Worm (Caenorhabditis elegans) whole organism, L1 larva: ENCODE measurements around the gene R04D3.2.

Experiments
- dpl-1 ChIP-seq, 3 experiments: fragments of 150-350 bp in 2 of 3; sonication (generic microtip) in 1 of 3; optimal IDR thresholded peaks; 2 replicates each; lab custom pipeline; 2014 to 2017; ENCODE audit warnings: missing biosample characterization in 3 of 3, missing genetic modification characterization in 3 of 3, missing genetic modification reagents in 3 of 3
- elt-3 ChIP-seq, 6 experiments: fragments of 150-350 bp in 1 of 6; sonication (generic microtip); optimal IDR thresholded peaks; 2 replicates each; lab custom pipeline; 2017 to 2018; ENCODE audit warnings: missing biosample characterization in 6 of 6, missing genetic modification characterization in 6 of 6, inconsistent platforms in 1 of 6
- hpl-2 ChIP-seq: fragments of 150-350 bp; optimal IDR thresholded peaks from 2 replicates; lab custom pipeline; 2014; ENCODE audit warnings: missing biosample characterization, missing genetic modification reagents, missing genetic modification characterization
- lin-39 ChIP-seq: fragments of 150-350 bp; optimal IDR thresholded peaks from 2 replicates; lab custom pipeline; 2014; ENCODE audit warnings: missing biosample characterization, missing genetic modification reagents, missing genetic modification characterization
- lsy-2 ChIP-seq, 2 experiments: fragments of 150-350 bp; optimal IDR thresholded peaks; 2 replicates each; lab custom pipeline; 2014; ENCODE audit warnings: missing biosample characterization in 2 of 2, missing genetic modification characterization in 2 of 2
- nhr-77 ChIP-seq: fragments of 150-350 bp; optimal IDR thresholded peaks from 2 replicates; lab custom pipeline; 2014; ENCODE audit warnings: missing biosample characterization, missing genetic modification characterization
- pax-3 ChIP-seq: fragments of 200-800 bp; sonication (Bioruptor generic); optimal IDR thresholded peaks from 2 replicates; lab custom pipeline; 2018; ENCODE audit warnings: mild to moderate bottlenecking, missing genetic modification characterization, moderate library complexity, missing compliant biosample characterization
- unc-62 ChIP-seq: fragments of 150-350 bp; optimal IDR thresholded peaks from 2 replicates; lab custom pipeline; 2014; ENCODE audit warnings: missing biosample characterization, missing genetic modification reagents, missing genetic modification characterization

- TF ChIP-seq lsy-2 (tag; optimal IDR thresholded peaks at IDR 0.05; lab: Kevin White, UChicago) = no peak
- no peak for TF ChIP-seq nhr-77
- TF ChIP-seq hpl-2 (GFP tag; lab: Kevin White, UChicago) = no peak
- TF ChIP-seq pax-3 (tag; lab: Kevin White, UChicago) = no peak
- TF ChIP-seq dpl-1 (GFP tag; optimal IDR thresholded peaks at IDR 0.05; lab: Kevin White, UChicago) = no peak
- no peak for TF ChIP-seq unc-62 (GFP tag; lab: Kevin White, UChicago)
- no peak for TF ChIP-seq elt-3 (tag; optimal IDR thresholded peaks at IDR 0.05; lab: Kevin White, UChicago)
- TF ChIP-seq lin-39 = no peak
These were observed 41.6 kb upstream of the R04D3.2 start, which contains the start of gene sir-2.2 for ce11 chrX:13328034-13328433.
